Fruit fly (Drosophila melanogaster) whole organism, embryonic: ENCODE measurements around the gene Strip.

ENCODE experiments used
- CG2116 ChIP-seq: fragments of 200-800 bp; sonication (Bioruptor generic); optimal IDR thresholded peaks from 3 replicates; lab custom pipeline; 2018; ENCODE audit warnings: missing biosample characterization, mild to moderate bottlenecking, missing genetic modification characterization
- CG7271 ChIP-seq: fragments of 200-800 bp; sonication (Bioruptor generic); optimal IDR thresholded peaks from 2 replicates; lab custom pipeline; 2018; ENCODE audit warnings: missing biosample characterization, mild to moderate bottlenecking, missing genetic modification characterization, moderate library complexity
- HLHmδ ChIP-seq: fragments of 200-800 bp; sonication (Bioruptor generic); optimal IDR thresholded peaks from 2 replicates; lab custom pipeline; 2018; ENCODE audit warnings: missing biosample characterization, mild to moderate bottlenecking, missing genetic modification characterization, moderate library complexity
- Scr ChIP-seq: fragments of 200-800 bp; sonication (Bioruptor generic); IDR thresholded peaks from 2 replicates; pipeline ENCODE4 v1.3.6; 2022; ENCODE audit warnings: missing biosample characterization, missing genetic modification characterization; ENCODE audit not compliant: partially characterized antibody
- Ssrp ChIP-seq: fragments of 200-800 bp; sonication (Bioruptor generic); optimal IDR thresholded peaks from 2 replicates; lab custom pipeline; 2018; ENCODE audit warnings: missing biosample characterization, mild to moderate bottlenecking, missing genetic modification characterization, moderate library complexity
- chm ChIP-seq: fragments of 200-800 bp; sonication (Bioruptor generic); IDR thresholded peaks from 2 replicates; pipeline ENCODE4 v1.3.6; 2022; ENCODE audit warnings: missing biosample characterization, missing genetic modification characterization
- z ChIP-seq: fragments of 200-800 bp; sonication (Bioruptor generic); IDR thresholded peaks from 3 replicates; pipeline ENCODE4 v1.3.6; 2022; ENCODE audit warnings: missing biosample characterization, missing genetic modification characterization

dm6 chr3L:3377965-3378292, 49.3 kb upstream of the Strip start, which contains the start of gene Ids:
- TF ChIP-seq CG7271 (no peak), Scr (GFP tag; lab: Robert Waterston, UW) (no peak), HLHmδ (no peak), Ssrp (tag; lab: Kevin White, UChicago) (peak; percentile 58), z (GFP tag; lab: Robert Waterston, UW) (peak; percentile 20; the same call in 1 of the 3 replicates), CG2116 (GFP tag; lab: Kevin White, UChicago) (no peak), chm (GFP tag; lab: Robert Waterston, UW) (peak; percentile 79)
